Fruit fly (Drosophila melanogaster) whole organism, prepupa: ENCODE data around the gene CG15385.
A peak's percentile ranks its signal among the peaks of the same experiment; 100 is the strongest.

Experiments used
- Blimp-1 ChIP-seq: fragments of 200-800 bp; sonication (Bioruptor generic); optimal IDR thresholded peaks from 3 replicates; lab custom pipeline; 2017; ENCODE audit warnings: missing biosample characterization, missing genetic modification characterization, mild to moderate bottlenecking, moderate library complexity, missing genetic modification reagents
- CG10631 ChIP-seq: fragments of 200-800 bp; sonication (Bioruptor generic); optimal IDR thresholded peaks from 2 replicates; lab custom pipeline; 2016; ENCODE audit warnings: missing biosample characterization, missing genetic modification characterization
- CG10669 ChIP-seq: fragments of 200-800 bp; sonication (Bioruptor generic); optimal IDR thresholded peaks from 3 replicates; lab custom pipeline; 2018; ENCODE audit warnings: missing biosample characterization, mild to moderate bottlenecking, missing genetic modification characterization, moderate library complexity
- CG11294 ChIP-seq: fragments of 200-800 bp; sonication (Bioruptor generic); IDR thresholded peaks from 2 replicates; pipeline ENCODE4 v1.3.6; 2022; ENCODE audit warnings: missing biosample characterization, missing genetic modification characterization
- CG11762 ChIP-seq: fragments of 200-800 bp; sonication (Bioruptor generic); optimal IDR thresholded peaks from 3 replicates; lab custom pipeline; 2016; ENCODE audit warnings: missing biosample characterization, missing genetic modification characterization; ENCODE audit not compliant: insufficient read depth
- CG11902 ChIP-seq: fragments of 200-800 bp; sonication (Bioruptor generic); optimal IDR thresholded peaks from 3 replicates; lab custom pipeline; 2016; ENCODE audit warnings: missing biosample characterization, missing genetic modification characterization
- CG15336 ChIP-seq: fragments of 200-800 bp; sonication (Bioruptor generic); IDR thresholded peaks from 2 replicates; pipeline ENCODE4 v1.3.6; 2022; ENCODE audit warnings: missing biosample characterization, missing genetic modification characterization
- CG1621 ChIP-seq: fragments of 200-800 bp; sonication (Bioruptor generic); optimal IDR thresholded peaks from 3 replicates; lab custom pipeline; 2018; ENCODE audit warnings: missing biosample characterization, mild to moderate bottlenecking, missing genetic modification characterization
- CG16779 ChIP-seq: fragments of 200-800 bp; sonication (Bioruptor generic); optimal IDR thresholded peaks from 3 replicates; lab custom pipeline; 2017; ENCODE audit warnings: missing biosample characterization, mild to moderate bottlenecking, missing genetic modification characterization
- CG3032 ChIP-seq: fragments of 200-800 bp; optimal IDR thresholded peaks from 2 replicates; lab custom pipeline; 2019; ENCODE audit warnings: missing biosample characterization, mild to moderate bottlenecking, missing genetic modification characterization, moderate library complexity
- CG31627 ChIP-seq: fragments of 200-800 bp; sonication (Bioruptor generic); optimal IDR thresholded peaks from 3 replicates; lab custom pipeline; 2016; ENCODE audit warnings: missing biosample characterization, missing genetic modification characterization
- CG32006 ChIP-seq: fragments of 200-800 bp; sonication (Bioruptor generic); optimal IDR thresholded peaks from 3 replicates; lab custom pipeline; 2017; ENCODE audit warnings: missing biosample characterization, mild to moderate bottlenecking, missing genetic modification characterization
- CG34406 ChIP-seq: fragments of 200-800 bp; sonication (Bioruptor generic); optimal IDR thresholded peaks from 3 replicates; lab custom pipeline; 2016; ENCODE audit warnings: missing biosample characterization, missing genetic modification characterization
- CG3919 ChIP-seq: fragments of 200-800 bp; sonication (Bioruptor generic); optimal IDR thresholded peaks from 3 replicates; lab custom pipeline; 2016; ENCODE audit warnings: missing biosample characterization, missing genetic modification characterization
- CG6163 ChIP-seq: fragments of 200-800 bp; sonication (Bioruptor generic); IDR thresholded peaks from 3 replicates; pipeline ENCODE4 v1.3.6; 2022; ENCODE audit warnings: missing biosample characterization, missing genetic modification characterization
- CG6276 ChIP-seq: fragments of 200-800 bp; sonication (Bioruptor generic); optimal IDR thresholded peaks from 2 replicates; lab custom pipeline; 2017; ENCODE audit warnings: missing biosample characterization, mild to moderate bottlenecking, missing genetic modification characterization
- CG6792 ChIP-seq: fragments of 200-800 bp; sonication (Bioruptor generic); optimal IDR thresholded peaks from 3 replicates; lab custom pipeline; 2016; ENCODE audit warnings: missing biosample characterization, missing genetic modification characterization
- CG6808 ChIP-seq: fragments of 200-800 bp; sonication (Bioruptor generic); optimal IDR thresholded peaks from 3 replicates; lab custom pipeline; 2017; ENCODE audit warnings: missing biosample characterization, missing genetic modification characterization, mild to moderate bottlenecking, moderate library complexity, missing genetic modification reagents
- CG6854 ChIP-seq: fragments of 200-800 bp; sonication (Bioruptor generic); optimal IDR thresholded peaks from 2 replicates; lab custom pipeline; 2017; ENCODE audit warnings: missing biosample characterization, mild to moderate bottlenecking, missing genetic modification characterization
- CG7368 ChIP-seq: fragments of 200-800 bp; sonication (Bioruptor generic); optimal IDR thresholded peaks from 3 replicates; lab custom pipeline; 2016; ENCODE audit warnings: missing biosample characterization, missing genetic modification characterization
- CG8119 ChIP-seq: fragments of 200-800 bp; sonication (Bioruptor generic); IDR thresholded peaks from 3 replicates; pipeline ENCODE4 v1.3.6; 2022; ENCODE audit warnings: missing biosample characterization, missing genetic modification characterization
- CG8319 ChIP-seq: fragments of 200-800 bp; sonication (Bioruptor generic); optimal IDR thresholded peaks from 3 replicates; lab custom pipeline; 2016; ENCODE audit warnings: missing biosample characterization, missing genetic modification characterization
- CG8632 ChIP-seq: fragments of 200-800 bp; sonication (Bioruptor generic); optimal IDR thresholded peaks from 3 replicates; lab custom pipeline; 2016; ENCODE audit warnings: missing biosample characterization, missing genetic modification characterization
- CG9139 ChIP-seq: fragments of 200-800 bp; sonication (Bioruptor generic); optimal IDR thresholded peaks from 3 replicates; lab custom pipeline; 2017; ENCODE audit warnings: missing biosample characterization, mild to moderate bottlenecking, missing genetic modification characterization
- Eip75B ChIP-seq: fragments of 200-800 bp; sonication (Bioruptor generic); optimal IDR thresholded peaks from 3 replicates; lab custom pipeline; 2016; ENCODE audit warnings: missing biosample characterization, missing genetic modification characterization
- Eip78C ChIP-seq: fragments of 200-800 bp; sonication (Bioruptor generic); peaks from one replicate; lab custom pipeline; 2016; ENCODE audit warnings: missing biosample characterization, missing genetic modification characterization
- Ets96B ChIP-seq: fragments of 200-800 bp; optimal IDR thresholded peaks from 2 replicates; lab custom pipeline; 2019; ENCODE audit warnings: missing biosample characterization, mild to moderate bottlenecking, missing genetic modification characterization, moderate library complexity
- Gug ChIP-seq: fragments of 200-800 bp; sonication (Bioruptor generic); IDR thresholded peaks from 2 replicates; pipeline ENCODE4 v1.3.6; 2022; ENCODE audit warnings: missing biosample characterization, missing genetic modification characterization
- Hr38 ChIP-seq: sonication (Bioruptor generic); optimal IDR thresholded peaks from 2 replicates; lab custom pipeline; 2016; ENCODE audit warnings: missing biosample characterization, missing genetic modification characterization
- Hr39 ChIP-seq: fragments of 200-800 bp; sonication (Bioruptor generic); optimal IDR thresholded peaks from 2 replicates; lab custom pipeline; 2016; ENCODE audit warnings: missing biosample characterization, missing genetic modification characterization
- Hr4 ChIP-seq: fragments of 200-800 bp; sonication (Bioruptor generic); optimal IDR thresholded peaks from 3 replicates; lab custom pipeline; 2016; ENCODE audit warnings: missing biosample characterization, missing genetic modification characterization
- Met ChIP-seq: fragments of 200-800 bp; sonication (Bioruptor generic); optimal IDR thresholded peaks from 3 replicates; lab custom pipeline; 2016; ENCODE audit warnings: missing biosample characterization, missing genetic modification characterization
- Smox ChIP-seq: fragments of 200-800 bp; sonication (Bioruptor generic); optimal IDR thresholded peaks from 3 replicates; lab custom pipeline; 2016; ENCODE audit warnings: missing biosample characterization, missing genetic modification characterization
- Sox14 ChIP-seq: fragments of 200-800 bp; sonication (Bioruptor generic); optimal IDR thresholded peaks from 3 replicates; lab custom pipeline; 2016; ENCODE audit warnings: missing biosample characterization, missing genetic modification characterization
- Sox15 ChIP-seq: fragments of 200-800 bp; sonication (Bioruptor generic); optimal IDR thresholded peaks from 3 replicates; lab custom pipeline; 2016; ENCODE audit warnings: missing biosample characterization, missing genetic modification characterization
- acj6 ChIP-seq: fragments of 200-800 bp; sonication (Bioruptor generic); optimal IDR thresholded peaks from 3 replicates; lab custom pipeline; 2016; ENCODE audit warnings: missing biosample characterization, missing genetic modification characterization
- cyc ChIP-seq: fragments of 200-800 bp; sonication (Bioruptor generic); optimal IDR thresholded peaks from 3 replicates; lab custom pipeline; 2016; ENCODE audit warnings: missing biosample characterization, missing genetic modification characterization
- dac ChIP-seq: fragments of 200-800 bp; sonication (Bioruptor generic); optimal IDR thresholded peaks from 2 replicates; lab custom pipeline; 2017; ENCODE audit warnings: missing biosample characterization, mild to moderate bottlenecking, missing genetic modification characterization
- dsx ChIP-seq: fragments of 200-800 bp; optimal IDR thresholded peaks from 3 replicates; lab custom pipeline; 2019; ENCODE audit warnings: missing biosample characterization, mild to moderate bottlenecking, missing genetic modification characterization, moderate library complexity; ENCODE audit not compliant: poor library complexity, severe bottlenecking
- eg ChIP-seq: fragments of 200-800 bp; sonication (Bioruptor generic); IDR thresholded peaks from 3 replicates; pipeline ENCODE4 v1.3.6; 2022; ENCODE audit warnings: missing biosample characterization, missing genetic modification characterization
- esn ChIP-seq: fragments of 200-800 bp; sonication (Bioruptor generic); optimal IDR thresholded peaks from 2 replicates; lab custom pipeline; 2016; ENCODE audit warnings: missing biosample characterization, mild to moderate bottlenecking, missing genetic modification characterization, moderate library complexity
- fd59A ChIP-seq: fragments of 200-800 bp; sonication (Bioruptor generic); optimal IDR thresholded peaks from 2 replicates; lab custom pipeline; 2017; ENCODE audit warnings: missing biosample characterization, mild to moderate bottlenecking, missing genetic modification characterization, missing genetic modification reagents
- fd85E ChIP-seq: fragments of 200-800 bp; sonication (Bioruptor generic); optimal IDR thresholded peaks from 3 replicates; lab custom pipeline; 2016; ENCODE audit warnings: missing biosample characterization, missing genetic modification characterization
- fkh ChIP-seq: fragments of 200-800 bp; sonication (Bioruptor generic); optimal IDR thresholded peaks from 3 replicates; lab custom pipeline; 2017; ENCODE audit warnings: missing biosample characterization, mild to moderate bottlenecking, missing genetic modification characterization, moderate library complexity
- lz ChIP-seq: fragments of 200-800 bp; sonication (Bioruptor generic); optimal IDR thresholded peaks from 3 replicates; lab custom pipeline; 2016; ENCODE audit warnings: missing biosample characterization, missing genetic modification characterization
- net ChIP-seq: fragments of 200-800 bp; sonication (Bioruptor generic); optimal IDR thresholded peaks from 3 replicates; lab custom pipeline; 2016; ENCODE audit warnings: missing biosample characterization, missing genetic modification characterization
- pdm3 ChIP-seq: fragments of 200-800 bp; sonication (Bioruptor generic); optimal IDR thresholded peaks from 3 replicates; lab custom pipeline; 2016; ENCODE audit warnings: missing biosample characterization, missing genetic modification characterization
- salr ChIP-seq, 2 experiments: fragments of 200-800 bp; sonication (Bioruptor generic); optimal IDR thresholded peaks; 3 replicates each; lab custom pipeline; 2016 to 2018; ENCODE audit warnings: missing biosample characterization in 2 of 2, missing genetic modification characterization in 2 of 2, mild to moderate bottlenecking in 1 of 2
- spab ChIP-seq: fragments of 200-800 bp; sonication (Bioruptor generic); optimal IDR thresholded peaks from 2 replicates; lab custom pipeline; 2017; ENCODE audit warnings: missing biosample characterization, mild to moderate bottlenecking, missing genetic modification characterization, missing genetic modification reagents
- svp ChIP-seq: fragments of 200-800 bp; sonication (Bioruptor generic); peaks from one replicate; lab custom pipeline; 2016; ENCODE audit warnings: missing biosample characterization, missing genetic modification characterization
- topi ChIP-seq: fragments of 200-800 bp; sonication (Bioruptor generic); optimal IDR thresholded peaks from 3 replicates; lab custom pipeline; 2016; ENCODE audit warnings: missing biosample characterization, missing genetic modification characterization
- vri ChIP-seq: fragments of 200-800 bp; sonication (Bioruptor generic); optimal IDR thresholded peaks from 3 replicates; lab custom pipeline; 2016; ENCODE audit warnings: missing biosample characterization, mild to moderate bottlenecking, missing genetic modification characterization

Gene CG15385

dm6 chr2L:2227316-2227715, 14.9 kb upstream of the CG15385 start:
- TF ChIP-seq fd59A (GFP tag; lab: Kevin White, UChicago), result peak; percentile 58
- TF ChIP-seq CG3032 (tag; lab: Kevin White, UChicago), result peak; percentile 66
- TF ChIP-seq CG11294 (GFP tag; lab: Robert Waterston, UW), result peak; percentile 70
- peak; percentile 71 for TF ChIP-seq CG10669 (GFP tag; lab: Kevin White, UChicago)
- peak; percentile 81 for TF ChIP-seq CG6792 (GFP tag; lab: Kevin White, UChicago)
- TF ChIP-seq CG6854, result peak; percentile 30
- TF ChIP-seq CG1621 (tag; lab: Kevin White, UChicago), result peak; percentile 63
- peak; percentile 81 for TF ChIP-seq Met (GFP tag; lab: Kevin White, UChicago)
- peak; percentile 58 for TF ChIP-seq spab (GFP tag; lab: Kevin White, UChicago)
- peak; percentile 94 for TF ChIP-seq svp
- TF ChIP-seq fkh (GFP tag; lab: Kevin White, UChicago), result no peak
- peak; percentile 30 for TF ChIP-seq Blimp-1
- peak; percentile 68 for TF ChIP-seq dac (GFP tag; lab: Kevin White, UChicago)
- TF ChIP-seq topi (GFP tag; lab: Kevin White, UChicago), result peak; percentile 76
- TF ChIP-seq CG9139 (GFP tag; lab: Kevin White, UChicago), result no peak
- TF ChIP-seq Eip75B, result peak; percentile 76
- TF ChIP-seq Hr39 (GFP tag; lab: Kevin White, UChicago), result peak; percentile 77
- peak; percentile 83 for TF ChIP-seq CG31627 (GFP tag; lab: Kevin White, UChicago)
- peak; percentile 88 for TF ChIP-seq Eip78C (GFP tag; lab: Kevin White, UChicago)
- TF ChIP-seq CG8319, result no peak
- peak; percentile 81 for TF ChIP-seq CG8119 (GFP tag; lab: Robert Waterston, UW)
- TF ChIP-seq Hr38 (GFP tag; lab: Kevin White, UChicago), result no peak
- peak; percentile 87 for TF ChIP-seq Hr4 (GFP tag; lab: Kevin White, UChicago)
- TF ChIP-seq fd85E (GFP tag; lab: Kevin White, UChicago), result peak; percentile 56
- peak; percentile 72 for TF ChIP-seq CG6276 (GFP tag; lab: Kevin White, UChicago)
- TF ChIP-seq CG11902 (GFP tag; lab: Kevin White, UChicago), result peak; percentile 47
- peak; percentile 70 for TF ChIP-seq lz (GFP tag; lab: Kevin White, UChicago)
- TF ChIP-seq Sox14, result peak; percentile 85
- TF ChIP-seq esn (GFP tag; lab: Kevin White, UChicago), result peak; percentile 87
- peak; percentile 86 for TF ChIP-seq CG3919 (GFP tag; lab: Kevin White, UChicago)
- TF ChIP-seq Ets96B (tag; lab: Kevin White, UChicago), result peak; percentile 67
- TF ChIP-seq Sox15 (GFP tag; lab: Kevin White, UChicago), result peak; percentile 65
- TF ChIP-seq vri (GFP tag; lab: Kevin White, UChicago), result peak; percentile 65
- TF ChIP-seq CG8632, result peak; percentile 80
- TF ChIP-seq eg (GFP tag; lab: Robert Waterston, UW), result peak; percentile 89
- TF ChIP-seq CG32006, result peak; percentile 80
- peak; percentile 75 for TF ChIP-seq Gug (GFP tag; lab: Robert Waterston, UW)
- TF ChIP-seq net, result peak; percentile 88
- peak; percentile 87 for TF ChIP-seq CG15336 (GFP tag; lab: Robert Waterston, UW)
- peak; percentile 83 for TF ChIP-seq CG7368 (GFP tag; lab: Kevin White, UChicago)
- TF ChIP-seq dsx (GFP tag; lab: Kevin White, UChicago), result peak; percentile 73
- peak; percentile 75 for TF ChIP-seq CG10631 (GFP tag; lab: Kevin White, UChicago)
- peak; percentile 62 for TF ChIP-seq CG11762 (GFP tag; lab: Kevin White, UChicago)
- TF ChIP-seq pdm3 (GFP tag; lab: Kevin White, UChicago), result peak; percentile 86
- peak; percentile 69 for TF ChIP-seq cyc (GFP tag; lab: Kevin White, UChicago)
- peak; percentile 87 for TF ChIP-seq CG6163 (GFP tag; lab: Robert Waterston, UW)
- TF ChIP-seq CG34406, result peak; percentile 80
- peak; percentile 78 for TF ChIP-seq acj6 (GFP tag; lab: Kevin White, UChicago)
- peak in 1 of 2 experiments; percentile 50 for TF ChIP-seq salr (GFP tag; optimal IDR thresholded peaks at IDR 0.05; lab: Kevin White, UChicago)
- peak; percentile 65 for TF ChIP-seq CG6808
- peak; percentile 53 for TF ChIP-seq CG16779 (tag; lab: Kevin White, UChicago)
- peak; percentile 76 for TF ChIP-seq Smox (GFP tag; lab: Kevin White, UChicago)
